Worm (Caenorhabditis elegans): Measurements from ENCODE around the gene trpp-11.
A peak's percentile ranks its signal among the peaks of the same experiment; 100 is the strongest.

Gene trpp-11

ce11 chrIII:789604-790003 is 5.3 kb upstream of the trpp-11 start:
- peak; percentile 56 for TF ChIP-seq nhr-47 (tag; optimal IDR thresholded peaks at IDR 0.05)
- TF ChIP-seq efl-1 (optimal IDR thresholded peaks at IDR 0.05), result no peak
- TF ChIP-seq efl-1 (GFP tag; optimal IDR thresholded peaks at IDR 0.05 in 1 of 2), result peak in 1 of 2 experiments; percentile 80
- TF ChIP-seq dsc-1 (tag; optimal IDR thresholded peaks at IDR 0.05), result peak; percentile 94
- TF ChIP-seq nhr-85 (tag), result peak; percentile 35
- TF ChIP-seq efl-3 (GFP tag; optimal IDR thresholded peaks at IDR 0.05), result no peak
- no peak for TF ChIP-seq rnt-1 (tag; optimal IDR thresholded peaks at IDR 0.05)
- peak; percentile 3 for TF ChIP-seq swsn-7 (tag; optimal IDR thresholded peaks at IDR 0.05)
- TF ChIP-seq lin-14 (GFP tag; optimal IDR thresholded peaks at IDR 0.05), result peak; percentile 20
- peak; percentile 69 for TF ChIP-seq nhr-71 (tag; optimal IDR thresholded peaks at IDR 0.05)
- peak; percentile 85 for TF ChIP-seq sox-4 (tag; optimal IDR thresholded peaks at IDR 0.05)
- no peak for TF ChIP-seq unc-130 (tag; optimal IDR thresholded peaks at IDR 0.05)
- no peak for TF ChIP-seq lin-13 (GFP tag; optimal IDR thresholded peaks at IDR 0.05)
- no peak for TF ChIP-seq lin-35 (GFP tag; optimal IDR thresholded peaks at IDR 0.05)
- TF ChIP-seq unc-86 (tag; optimal IDR thresholded peaks at IDR 0.05), result no peak
- TF ChIP-seq C34B4.2 (tag; optimal IDR thresholded peaks at IDR 0.05), result no peak
- TF ChIP-seq aly-2 (tag; optimal IDR thresholded peaks at IDR 0.05), result no peak
- TF ChIP-seq xbp-1 (tag; optimal IDR thresholded peaks at IDR 0.05), result peak; percentile 7
- peak in 1 of 2 experiments; percentile 24 for TF ChIP-seq lsy-2 (tag; optimal IDR thresholded peaks at IDR 0.05)
- peak; percentile 30 for TF ChIP-seq egl-13 (tag; optimal IDR thresholded peaks at IDR 0.05)
- TF ChIP-seq fkh-8 (tag; optimal IDR thresholded peaks at IDR 0.05), result peak; percentile 84
- TF ChIP-seq fkh-10 (GFP tag; optimal IDR thresholded peaks at IDR 0.05), result peak; percentile 18
- TF ChIP-seq pag-3 (tag; optimal IDR thresholded peaks at IDR 0.05; ENCODE audit: borderline replicate concordance, insufficient read depth), result no peak

DNA sequence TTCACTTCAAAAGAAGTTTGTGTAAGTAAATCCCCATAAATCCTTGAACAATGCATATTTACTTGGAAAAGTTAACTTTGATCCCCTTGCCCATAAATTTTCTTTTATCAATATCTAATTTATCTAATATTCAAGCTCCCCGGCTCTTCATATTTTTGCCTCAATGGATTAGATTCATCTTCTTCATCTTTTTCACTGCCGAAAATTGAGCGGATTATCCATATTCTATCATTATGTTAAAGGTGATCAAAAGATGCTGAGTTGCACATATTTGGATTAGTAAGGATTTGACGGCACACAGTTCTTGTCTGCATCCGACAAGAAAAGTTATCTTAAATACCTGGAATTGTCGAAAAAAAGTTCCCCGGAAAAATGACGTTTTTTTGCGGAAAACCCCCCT is 4.3 kb upstream of the trpp-11 start:
- no peak for TF ChIP-seq efl-1 (optimal IDR thresholded peaks at IDR 0.05)
- TF ChIP-seq efl-1 (GFP tag; optimal IDR thresholded peaks at IDR 0.05 in 1 of 2), result peak in 1 of 2 experiments; percentile 77
- TF ChIP-seq fkh-8 (tag; optimal IDR thresholded peaks at IDR 0.05), result peak; percentile 39
- peak; percentile 91 for TF ChIP-seq dsc-1 (tag; optimal IDR thresholded peaks at IDR 0.05)
- peak; percentile 57 for TF ChIP-seq nhr-47 (tag; optimal IDR thresholded peaks at IDR 0.05)
- TF ChIP-seq xbp-1 (tag; optimal IDR thresholded peaks at IDR 0.05), result no peak
- peak; percentile 13 for TF ChIP-seq nhr-71 (tag; optimal IDR thresholded peaks at IDR 0.05)
- TF ChIP-seq pax-3 (tag; optimal IDR thresholded peaks at IDR 0.05), result peak; percentile 46
- TF ChIP-seq sox-4 (tag; optimal IDR thresholded peaks at IDR 0.05), result peak; percentile 58
- TF ChIP-seq nhr-84 (tag; optimal IDR thresholded peaks at IDR 0.05), result no peak

DNA sequence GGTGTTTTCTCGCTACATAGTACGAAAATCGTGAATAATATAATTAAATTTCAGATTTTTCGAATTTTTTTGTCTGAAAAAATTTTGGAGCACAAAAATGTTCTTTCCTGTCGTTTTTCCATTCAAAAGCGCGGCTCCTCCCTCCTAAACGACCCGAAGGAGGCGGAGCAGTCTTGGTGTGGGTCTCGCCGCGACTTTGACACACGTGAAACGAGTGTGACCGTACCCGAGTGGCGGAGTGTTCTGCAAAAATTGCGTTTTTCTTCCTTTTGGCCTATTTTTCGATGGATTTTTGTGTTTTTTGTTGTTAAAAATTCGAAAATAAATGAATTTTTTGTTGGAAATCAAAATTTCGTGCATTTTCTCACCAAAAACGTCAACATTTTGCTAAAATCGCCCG is 1.3 kb upstream of the trpp-11 start, which contains the start of gene snt-2:
Gene snt-2, minus strand, starts transcription at position 139 of the 400 bp plus-strand sequence.
- TF ChIP-seq nhr-71 (tag; optimal IDR thresholded peaks at IDR 0.05), result peak; percentile 85
- no peak for TF ChIP-seq sup-37 (GFP tag; optimal IDR thresholded peaks at IDR 0.05)
- TF ChIP-seq nhr-11 (tag; optimal IDR thresholded peaks at IDR 0.05), result no peak
- peak; percentile 82 for TF ChIP-seq tbx-2 (tag; optimal IDR thresholded peaks at IDR 0.05)
- peak; percentile 49 for TF ChIP-seq aha-1 (tag; optimal IDR thresholded peaks at IDR 0.05)
- TF ChIP-seq snpc-4 (tag; optimal IDR thresholded peaks at IDR 0.05), result peak; percentile 43
- TF ChIP-seq egl-27 (tag; optimal IDR thresholded peaks at IDR 0.05), result no peak
- TF ChIP-seq fkh-10 (GFP tag; optimal IDR thresholded peaks at IDR 0.05), result peak; percentile 5
- TF ChIP-seq fos-1 (tag; optimal IDR thresholded peaks at IDR 0.05), result peak; percentile 62
- peak; percentile 70 for TF ChIP-seq nhr-77 (tag; optimal IDR thresholded peaks at IDR 0.05)
- no peak for TF ChIP-seq nhr-84 (tag; optimal IDR thresholded peaks at IDR 0.05)
- TF ChIP-seq tlp-1 (tag; optimal IDR thresholded peaks at IDR 0.05), result no peak
- TF ChIP-seq efl-1 (optimal IDR thresholded peaks at IDR 0.05), result peak; percentile 84 to 86
- peak; percentile 82 to 97 for TF ChIP-seq efl-1 (GFP tag; optimal IDR thresholded peaks at IDR 0.05 in 1 of 2)
- no peak for TF ChIP-seq efl-3 (GFP tag; optimal IDR thresholded peaks at IDR 0.05)
- TF ChIP-seq F16B12.6 (tag; optimal IDR thresholded peaks at IDR 0.05), result peak; percentile 44
- peak; percentile 24 for TF ChIP-seq vab-15 (tag; optimal IDR thresholded peaks at IDR 0.05)
- TF ChIP-seq nhr-20 (tag; optimal IDR thresholded peaks at IDR 0.05), result peak; percentile 73
- peak; percentile 67 for TF ChIP-seq lir-3 (tag; optimal IDR thresholded peaks at IDR 0.05; ENCODE audit: poor library complexity)
- peak; percentile 69 for TF ChIP-seq jun-1 (tag; optimal IDR thresholded peaks at IDR 0.05)
- peak; percentile 80 for TF ChIP-seq C16A3.4 (tag; optimal IDR thresholded peaks at IDR 0.05)
- TF ChIP-seq nhr-12 (tag; optimal IDR thresholded peaks at IDR 0.05), result no peak
- TF ChIP-seq unc-62 (GFP tag; optimal IDR thresholded peaks at IDR 0.05), result no peak
- peak; percentile 79 to 89 for TF ChIP-seq lin-35 (GFP tag; optimal IDR thresholded peaks at IDR 0.05)
- no peak for TF ChIP-seq mab-9 (GFP tag; IDR thresholded peaks at IDR 0.05)
- peak; percentile 63 for TF ChIP-seq blmp-1 (tag; optimal IDR thresholded peaks at IDR 0.05)
- peak; percentile 85 for TF ChIP-seq skn-1 (tag; optimal IDR thresholded peaks at IDR 0.05)
- peak; percentile 99 for TF ChIP-seq lsy-2 (tag; optimal IDR thresholded peaks at IDR 0.05)
- TF ChIP-seq nhr-237 (tag; optimal IDR thresholded peaks at IDR 0.05), result peak; percentile 36
- no peak for TF ChIP-seq sox-4 (tag; optimal IDR thresholded peaks at IDR 0.05)
- TF ChIP-seq zag-1 (tag; optimal IDR thresholded peaks at IDR 0.05), result no peak
- peak; percentile 77 for TF ChIP-seq nhr-19 (GFP tag; conservative IDR thresholded peaks at IDR 0.05)
- TF ChIP-seq nhr-85 (tag), result peak; percentile 85
- TF ChIP-seq pax-3 (tag; optimal IDR thresholded peaks at IDR 0.05), result peak; percentile 63

All from whole organism, L1 larva.